Worm (Caenorhabditis elegans) whole organism, L4 larva: ENCODE results near the gene F35H8.4.
A peak's percentile ranks its signal among the peaks of the same experiment; 100 is the strongest.

Experiments
- F26F4.8 ChIP-seq: fragments of 200-800 bp; sonication (Bioruptor generic); conservative IDR thresholded peaks from 2 replicates; pipeline ENCODE4 v1.3.6; 2022; ENCODE audit warnings: missing genetic modification characterization, missing compliant biosample characterization
- F49E8.2 ChIP-seq: sonication (generic microtip); optimal IDR thresholded peaks from 2 replicates; lab custom pipeline; 2016; ENCODE audit warnings: missing compliant biosample characterization, mild to moderate bottlenecking, missing genetic modification characterization, borderline replicate concordance
- T20F7.1 ChIP-seq: fragments of 200-800 bp; sonication (Bioruptor generic); optimal IDR thresholded peaks from 2 replicates; lab custom pipeline; 2018; ENCODE audit warnings: mild to moderate bottlenecking, missing genetic modification characterization, missing compliant biosample characterization
- ZK337.2 ChIP-seq: fragments of 200-800 bp; sonication (Bioruptor generic); IDR thresholded peaks from 2 replicates; pipeline ENCODE4 v1.3.6; 2022; ENCODE audit warnings: missing genetic modification reagents, missing genetic modification characterization, missing compliant biosample characterization
- ZK546.5 ChIP-seq, 2 experiments: sonication (generic microtip); optimal IDR thresholded peaks; 2 replicates each; lab custom pipeline; 2017; ENCODE audit warnings: missing biosample characterization in 2 of 2, missing genetic modification characterization in 2 of 2
- aly-2 ChIP-seq: sonication (generic microtip); optimal IDR thresholded peaks from 2 replicates; lab custom pipeline; 2018; ENCODE audit warnings: missing biosample characterization, missing genetic modification characterization
- attf-4 ChIP-seq: sonication (generic microtip); optimal IDR thresholded peaks from 3 replicates; lab custom pipeline; 2017; ENCODE audit warnings: missing biosample characterization, missing genetic modification characterization
- ceh-32 ChIP-seq: sonication (generic microtip); optimal IDR thresholded peaks from 2 replicates; lab custom pipeline; 2016; ENCODE audit warnings: mild to moderate bottlenecking, missing genetic modification characterization, missing compliant biosample characterization; ENCODE audit not compliant: poor library complexity
- ceh-82 ChIP-seq: sonication (generic microtip); optimal IDR thresholded peaks from 2 replicates; lab custom pipeline; 2017; ENCODE audit warnings: missing biosample characterization, missing genetic modification characterization
- ces-1 ChIP-seq: fragments of 150-350 bp; sonication (generic microtip); optimal IDR thresholded peaks from 4 replicates; lab custom pipeline; 2014; ENCODE audit warnings: missing biosample characterization, missing genetic modification reagents, missing genetic modification characterization
- cey-2 ChIP-seq: sonication (generic microtip); optimal IDR thresholded peaks from 3 replicates; lab custom pipeline; 2017; ENCODE audit warnings: missing genetic modification characterization, mild to moderate bottlenecking, missing compliant biosample characterization, antibody characterized with exemption, borderline replicate concordance; ENCODE audit not compliant: insufficient read depth
- ctbp-1 ChIP-seq: fragments of 200-800 bp; sonication (Bioruptor generic); IDR thresholded peaks from 2 replicates; pipeline ENCODE4 v1.3.6; 2022; ENCODE audit warnings: missing genetic modification reagents, missing genetic modification characterization, missing compliant biosample characterization
- daf-12 ChIP-seq: fragments of 150-350 bp; optimal IDR thresholded peaks from 2 replicates; lab custom pipeline; 2014; ENCODE audit warnings: missing biosample characterization, missing genetic modification reagents, missing genetic modification characterization
- dmd-6 ChIP-seq: fragments of 200-800 bp; sonication (Bioruptor generic); IDR thresholded peaks from 2 replicates; pipeline ENCODE4 v1.3.6; 2022; ENCODE audit warnings: missing genetic modification reagents, missing genetic modification characterization, missing compliant biosample characterization
- dpl-1 ChIP-seq: fragments of 150-350 bp; optimal IDR thresholded peaks from 2 replicates; lab custom pipeline; 2014; ENCODE audit warnings: missing biosample characterization, missing genetic modification reagents, missing genetic modification characterization
- dve-1 ChIP-seq: sonication (generic microtip); optimal IDR thresholded peaks from 2 replicates; lab custom pipeline; 2017; ENCODE audit warnings: antibody characterized with exemption, mild to moderate bottlenecking, missing genetic modification characterization, missing compliant biosample characterization; ENCODE audit not compliant: insufficient read depth
- egl-27 ChIP-seq: sonication (generic microtip); optimal IDR thresholded peaks from 3 replicates; lab custom pipeline; 2017; ENCODE audit warnings: missing biosample characterization, missing genetic modification reagents, missing genetic modification characterization
- egl-43 ChIP-seq: fragments of 200-800 bp; sonication (Bioruptor generic); IDR thresholded peaks from 2 replicates; pipeline ENCODE4 v1.3.6; 2022; ENCODE audit warnings: missing genetic modification reagents, missing genetic modification characterization, missing compliant biosample characterization
- fkh-10 ChIP-seq: fragments of 150-350 bp; optimal IDR thresholded peaks from 2 replicates; lab custom pipeline; 2014; ENCODE audit warnings: missing biosample characterization, missing genetic modification reagents, missing genetic modification characterization
- fos-1 ChIP-seq: fragments of 150-350 bp; optimal IDR thresholded peaks from 2 replicates; lab custom pipeline; 2014; ENCODE audit warnings: missing biosample characterization, missing genetic modification characterization
- gei-8 ChIP-seq: fragments of 200-800 bp; sonication (Bioruptor generic); optimal IDR thresholded peaks from 2 replicates; lab custom pipeline; 2018; ENCODE audit warnings: mild to moderate bottlenecking, missing genetic modification characterization, missing compliant biosample characterization
- hlh-30 ChIP-seq: sonication (generic microtip); optimal IDR thresholded peaks from 2 replicates; lab custom pipeline; 2017; ENCODE audit warnings: antibody characterized with exemption, mild to moderate bottlenecking, missing genetic modification characterization, missing compliant biosample characterization; ENCODE audit not compliant: insufficient read depth
- hmg-1.1 ChIP-seq: fragments of 200-800 bp; sonication (Bioruptor generic); IDR thresholded peaks from 2 replicates; pipeline ENCODE4 v1.3.6; 2022; ENCODE audit warnings: missing genetic modification reagents, missing genetic modification characterization, missing compliant biosample characterization
- jun-1 ChIP-seq: fragments of 150-350 bp; optimal IDR thresholded peaks from 2 replicates; lab custom pipeline; 2014; ENCODE audit warnings: missing biosample characterization, missing genetic modification reagents, missing genetic modification characterization
- lim-7 ChIP-seq: fragments of 200-800 bp; sonication (Bioruptor generic); IDR thresholded peaks from 2 replicates; pipeline ENCODE4 v1.3.6; 2022; ENCODE audit warnings: missing genetic modification characterization, missing compliant biosample characterization
- lin-1 ChIP-seq: fragments of 200-800 bp; sonication (Bioruptor generic); IDR thresholded peaks from 2 replicates; pipeline ENCODE4 v1.3.6; 2022; ENCODE audit warnings: missing genetic modification reagents, missing genetic modification characterization, missing compliant biosample characterization
- lin-15B ChIP-seq: fragments of 150-350 bp; sonication (generic microtip); optimal IDR thresholded peaks from 3 replicates; lab custom pipeline; 2014; ENCODE audit warnings: missing biosample characterization, missing genetic modification characterization
- lin-38 ChIP-seq: fragments of 200-800 bp; sonication (Bioruptor generic); IDR thresholded peaks from 2 replicates; pipeline ENCODE4 v1.3.6; 2022; ENCODE audit warnings: missing genetic modification reagents, missing genetic modification characterization, missing compliant biosample characterization
- lin-39 ChIP-seq: fragments of 150-350 bp; optimal IDR thresholded peaks from 2 replicates; lab custom pipeline; 2014; ENCODE audit warnings: missing biosample characterization, missing genetic modification reagents, missing genetic modification characterization
- lsy-2 ChIP-seq, 2 experiments: fragments of 150-350 bp in 1 of 2; sonication (generic microtip) in 1 of 2; optimal IDR thresholded peaks; 2 replicates each; lab custom pipeline; 2014 to 2017; ENCODE audit warnings: missing biosample characterization in 2 of 2, missing genetic modification characterization in 2 of 2
- mdt-29 ChIP-seq: fragments of 200-800 bp; sonication (Bioruptor generic); IDR thresholded peaks from 2 replicates; pipeline ENCODE4 v1.3.6; 2022; ENCODE audit warnings: missing genetic modification reagents, missing genetic modification characterization, missing compliant biosample characterization
- mxl-2 ChIP-seq: fragments of 200-800 bp; sonication (Bioruptor generic); conservative IDR thresholded peaks from 2 replicates; pipeline ENCODE4 v1.3.6; 2022; ENCODE audit warnings: missing genetic modification reagents, missing genetic modification characterization, missing compliant biosample characterization
- nhr-10 ChIP-seq: fragments of 150-350 bp; optimal IDR thresholded peaks from 2 replicates; lab custom pipeline; 2014; ENCODE audit warnings: missing biosample characterization, missing genetic modification characterization
- nhr-11 ChIP-seq: fragments of 150-350 bp; optimal IDR thresholded peaks from 2 replicates; lab custom pipeline; 2014; ENCODE audit warnings: missing biosample characterization, missing genetic modification characterization
- nhr-237 ChIP-seq: sonication (generic microtip); optimal IDR thresholded peaks from 2 replicates; lab custom pipeline; 2017; ENCODE audit warnings: missing biosample characterization, missing genetic modification characterization
- nhr-25 ChIP-seq: sonication (generic microtip); optimal IDR thresholded peaks from 2 replicates; lab custom pipeline; 2017; ENCODE audit warnings: missing genetic modification characterization, mild to moderate bottlenecking, missing compliant biosample characterization, antibody characterized with exemption, moderate library complexity, borderline replicate concordance; ENCODE audit not compliant: insufficient read depth
- nhr-28 ChIP-seq: fragments of 150-350 bp; optimal IDR thresholded peaks from 2 replicates; lab custom pipeline; 2014; ENCODE audit warnings: missing biosample characterization, missing genetic modification characterization
- nhr-41 ChIP-seq: fragments of 200-800 bp; sonication (Bioruptor generic); IDR thresholded peaks from 2 replicates; pipeline ENCODE4 v1.3.6; 2022; ENCODE audit warnings: missing genetic modification reagents, missing genetic modification characterization, missing compliant biosample characterization
- nhr-76 ChIP-seq: fragments of 150-350 bp; optimal IDR thresholded peaks from 2 replicates; lab custom pipeline; 2014; ENCODE audit warnings: missing biosample characterization, missing genetic modification characterization
- nhr-77 ChIP-seq: fragments of 150-350 bp; optimal IDR thresholded peaks from 2 replicates; lab custom pipeline; 2014; ENCODE audit warnings: missing biosample characterization, missing genetic modification characterization
- pha-4 ChIP-seq, 2 experiments: fragments of 150-350 bp in 1 of 2; fragments of 200-800 bp in 1 of 2; sonication (Bioruptor generic) in 1 of 2; IDR thresholded peaks in 1 of 2; optimal IDR thresholded peaks in 1 of 2; 2 replicates each; pipeline versions ENCODE4 v1.3.6 to Lab custom; 2014 to 2022; ENCODE audit warnings: missing genetic modification characterization in 2 of 2, missing genetic modification reagents in 2 of 2, missing biosample characterization in 1 of 2, missing compliant biosample characterization in 1 of 2
- pqm-1 ChIP-seq: sonication (generic microtip); optimal IDR thresholded peaks from 2 replicates; lab custom pipeline; 2017; ENCODE audit warnings: missing biosample characterization, missing genetic modification characterization
- rbr-2 ChIP-seq: sonication (generic microtip); optimal IDR thresholded peaks from 2 replicates; lab custom pipeline; 2016; ENCODE audit warnings: missing genotype, missing genetic modification characterization, missing compliant biosample characterization
- skn-1 ChIP-seq: fragments of 150-350 bp; optimal IDR thresholded peaks from 2 replicates; lab custom pipeline; 2014; ENCODE audit warnings: missing biosample characterization, missing genetic modification characterization
- tra-1 ChIP-seq: fragments of 200-800 bp; sonication (Bioruptor generic); IDR thresholded peaks from 2 replicates; pipeline ENCODE4 v1.3.6; 2022; ENCODE audit warnings: missing genetic modification reagents, missing genetic modification characterization, missing compliant biosample characterization
- unc-39 ChIP-seq: sonication (generic microtip); optimal IDR thresholded peaks from 2 replicates; lab custom pipeline; 2017; ENCODE audit warnings: missing biosample characterization, missing genetic modification characterization
- zag-1 ChIP-seq: fragments of 150-350 bp; optimal IDR thresholded peaks from 2 replicates; lab custom pipeline; 2014; ENCODE audit warnings: missing biosample characterization, missing genetic modification characterization
- zfp-2 ChIP-seq: sonication (generic microtip); optimal IDR thresholded peaks from 2 replicates; lab custom pipeline; 2016; ENCODE audit warnings: mild to moderate bottlenecking, missing genetic modification characterization, missing compliant biosample characterization
- zip-11 ChIP-seq: fragments of 200-800 bp; sonication (Bioruptor generic); IDR thresholded peaks from 2 replicates; pipeline ENCODE4 v1.3.6; 2022; ENCODE audit warnings: missing genetic modification characterization, missing compliant biosample characterization
- ztf-11 ChIP-seq: fragments of 150-350 bp; optimal IDR thresholded peaks from 2 replicates; lab custom pipeline; 2014; ENCODE audit warnings: missing biosample characterization, missing genetic modification characterization
- ztf-7 ChIP-seq: fragments of 150-350 bp; optimal IDR thresholded peaks from 2 replicates; lab custom pipeline; 2014; ENCODE audit warnings: missing biosample characterization, missing genetic modification characterization

Gene F35H8.4

DNA sequence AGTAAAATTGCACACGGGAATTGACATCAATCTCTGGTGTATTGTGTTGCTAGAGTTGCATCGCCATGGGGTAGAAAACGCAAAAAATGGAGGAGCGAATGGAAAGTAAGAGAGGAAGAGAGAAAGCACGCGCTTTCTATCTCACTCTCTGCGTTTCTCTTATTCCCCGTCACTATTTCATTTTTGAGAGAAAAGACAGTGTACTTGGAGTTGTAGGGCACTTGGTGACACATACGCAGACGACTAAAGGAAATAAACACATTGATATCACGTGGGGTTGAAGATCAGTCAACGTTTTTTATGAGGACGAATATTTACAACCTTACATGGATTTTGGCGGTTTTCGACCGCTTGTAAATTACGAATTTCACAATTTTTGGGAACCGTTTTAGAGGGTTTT is 43.6 kb upstream of the F35H8.4 start (continued):
- peak; percentile 79 for TF ChIP-seq cey-2
- TF ChIP-seq lin-38 (GFP tag; lab: Robert Waterston, UW): no peak; the same call in 1 of the 2 replicates
- TF ChIP-seq fos-1 (tag; lab: Kevin White, UChicago): peak; percentile 75
- peak; percentile 99 for TF ChIP-seq dve-1
- TF ChIP-seq nhr-77: peak; percentile 94
- peak; percentile 70 for TF ChIP-seq dpl-1 (GFP tag; lab: Kevin White, UChicago)
- no peak for TF ChIP-seq unc-39
- TF ChIP-seq lin-39 (tag; lab: Kevin White, UChicago): peak; percentile 42
- TF ChIP-seq tra-1: peak; percentile 97
- TF ChIP-seq skn-1: no peak
- peak; percentile 62 for TF ChIP-seq nhr-25 (tag; lab: Kevin White, UChicago)
- no peak for TF ChIP-seq egl-27
- TF ChIP-seq nhr-10 (tag; lab: Kevin White, UChicago): peak; percentile 94
- TF ChIP-seq nhr-28 (tag; lab: Kevin White, UChicago): peak; percentile 99
- TF ChIP-seq hmg-1.1 (GFP tag; lab: Robert Waterston, UW): peak; percentile 88
- peak; percentile 91 for TF ChIP-seq gei-8 (GFP tag; lab: Kevin White, UChicago)
- peak; percentile 100 for TF ChIP-seq dmd-6 (GFP tag; lab: Robert Waterston, UW)
- peak; percentile 79 for TF ChIP-seq rbr-2 (tag; lab: Kevin White, UChicago)
- TF ChIP-seq ZK546.5 (tag; optimal IDR thresholded peaks at IDR 0.05; lab: Kevin White, UChicago): no peak
- TF ChIP-seq mdt-29 (GFP tag; lab: Robert Waterston, UW): peak; percentile 61; the same call in 1 of the 2 replicates
- TF ChIP-seq ZK337.2 (GFP tag; lab: Robert Waterston, UW): no peak
- peak; percentile 85 for TF ChIP-seq T20F7.1 (GFP tag; lab: Kevin White, UChicago)
- peak; percentile 74 to 93 for TF ChIP-seq lsy-2 (tag; optimal IDR thresholded peaks at IDR 0.05; lab: Kevin White, UChicago)
- TF ChIP-seq pha-4 (GFP tag; IDR thresholded peaks at IDR 0.05; lab: Robert Waterston, UW): peak; percentile 82
- TF ChIP-seq pha-4 (tag; optimal IDR thresholded peaks at IDR 0.05; lab: Kevin White, UChicago): peak; percentile 87
- peak; percentile 43 for TF ChIP-seq ztf-7 (tag; lab: Kevin White, UChicago)
- no peak for TF ChIP-seq zag-1 (tag; lab: Kevin White, UChicago)
- TF ChIP-seq ctbp-1 (GFP tag; lab: Robert Waterston, UW): peak; percentile 61; the same call in 1 of the 2 replicates
- TF ChIP-seq lim-7 (GFP tag; lab: Robert Waterston, UW): no peak
- no peak for TF ChIP-seq nhr-237 (tag; lab: Kevin White, UChicago)
- peak; percentile 64 for TF ChIP-seq nhr-76
- TF ChIP-seq zip-11 (GFP tag; lab: Robert Waterston, UW): no peak
- TF ChIP-seq aly-2 (tag; lab: Kevin White, UChicago): no peak
- no peak for TF ChIP-seq F26F4.8 (GFP tag; lab: Robert Waterston, UW)
- TF ChIP-seq ces-1 (GFP tag; lab: Kevin White, UChicago): no peak
- TF ChIP-seq egl-43 (GFP tag; lab: Robert Waterston, UW): no peak
- TF ChIP-seq fkh-10 (GFP tag; lab: Kevin White, UChicago): peak; percentile 30
- TF ChIP-seq ceh-82 (tag; lab: Kevin White, UChicago): no peak
- TF ChIP-seq jun-1 (tag; lab: Kevin White, UChicago): peak; percentile 78
- TF ChIP-seq nhr-11 (tag; lab: Kevin White, UChicago): peak; percentile 100
- TF ChIP-seq pqm-1 (tag; lab: Kevin White, UChicago): peak; percentile 60
- no peak for TF ChIP-seq nhr-41 (GFP tag; lab: Robert Waterston, UW)
- peak; percentile 68 for TF ChIP-seq mxl-2 (GFP tag; lab: Robert Waterston, UW)
- peak; percentile 38 for TF ChIP-seq zfp-2 (tag; lab: Kevin White, UChicago)
- no peak for TF ChIP-seq ztf-11
- TF ChIP-seq hlh-30 (tag; lab: Kevin White, UChicago): peak; percentile 99
- TF ChIP-seq attf-4 (tag; lab: Kevin White, UChicago): no peak
- no peak for TF ChIP-seq ceh-32 (tag; lab: Kevin White, UChicago)
- TF ChIP-seq lin-1 (GFP tag; lab: Robert Waterston, UW): peak; percentile 53; the same call in 1 of the 2 replicates
- no peak for TF ChIP-seq daf-12 (tag; lab: Kevin White, UChicago)
- no peak for TF ChIP-seq lin-15B (tag; lab: Kevin White, UChicago)
- TF ChIP-seq F49E8.2 (tag; lab: Kevin White, UChicago): no peak
